ENCODE assay signal across 1 fruit fly cellular context in the genomic region with DNA sequence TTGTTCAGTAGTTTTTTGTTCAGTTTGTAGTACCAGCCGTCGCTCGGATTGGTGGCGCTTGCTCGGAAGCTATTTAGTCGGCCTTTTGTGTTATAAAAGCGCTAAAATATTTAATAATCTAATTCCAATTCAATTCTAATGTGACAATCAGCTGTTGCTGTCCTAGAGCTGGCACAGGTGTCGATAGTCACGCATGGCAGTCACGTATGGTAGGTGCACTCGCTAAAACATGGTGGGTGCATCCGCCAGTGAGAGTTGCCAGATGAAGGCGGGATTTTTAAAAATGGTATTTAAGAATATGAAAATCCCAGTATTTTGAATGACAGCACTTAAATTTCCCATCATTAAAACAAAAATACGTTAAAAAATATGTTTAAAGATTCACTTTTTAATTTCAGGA.
A peak's percentile ranks its signal among the peaks of the same experiment; 100 is the strongest.
TF ChIP-seq lines count a peak whose summit lies in the region.

TSS of gene tko (minus strand) at position 179 of the 400 bp plus-strand sequence.

TF ChIP-seq in whole organism, embryonic, 481 proteins besides CTCF, POLR2A, EP300 and RAD21 (continued from another document):
- TF ChIP-seq hth (optimal IDR thresholded peaks at IDR 0.05; lab: Kevin White, UChicago) (no peak), CG6765 (GFP tag; optimal IDR thresholded peaks at IDR 0.05; lab: Kevin White, UChicago) (no peak), ewg (GFP tag; optimal IDR thresholded peaks at IDR 0.05; lab: Kevin White, UChicago) (peak; percentile 53), Myb (GFP tag; optimal IDR thresholded peaks at IDR 0.05; lab: Kevin White, UChicago) (peak; percentile 91), sens (GFP tag; lab: Kevin White, UChicago) (peak; percentile 64), Dek (tag; optimal IDR thresholded peaks at IDR 0.05; lab: Kevin White, UChicago) (no peak), odd (GFP tag; optimal IDR thresholded peaks at IDR 0.05; lab: Kevin White, UChicago) (no peak), klu (GFP tag; IDR thresholded peaks at IDR 0.05; lab: Robert Waterston, UW) (no peak), nerfin-2 (GFP tag; IDR thresholded peaks at IDR 0.05; lab: Robert Waterston, UW; ENCODE audit: partially characterized antibody) (peak; percentile 89), CG31224 (GFP tag; IDR thresholded peaks at IDR 0.05; lab: Robert Waterston, UW) (no peak), HLH4C (GFP tag; IDR thresholded peaks at IDR 0.05; lab: Robert Waterston, UW; ENCODE audit: partially characterized antibody) (peak; percentile 87), CG7357 (GFP tag; IDR thresholded peaks at IDR 0.05; lab: Robert Waterston, UW) (no peak), ken (GFP tag; IDR thresholded peaks at IDR 0.05; lab: Robert Waterston, UW) (0 out of 3 replicates have a peak, but pooled peaks have one; percentile 11), fd102C (GFP tag; optimal IDR thresholded peaks at IDR 0.05; lab: Kevin White, UChicago) (no peak), Gug (GFP tag; IDR thresholded peaks at IDR 0.05; lab: Robert Waterston, UW) (no peak; the same call in 3 of the 4 replicates), Xbp1 (GFP tag; optimal IDR thresholded peaks at IDR 0.05; lab: Kevin White, UChicago) (peak; percentile 42), chm (GFP tag; IDR thresholded peaks at IDR 0.05; lab: Robert Waterston, UW) (no peak), CG10209 (GFP tag; optimal IDR thresholded peaks at IDR 0.05; lab: Kevin White, UChicago) (no peak), CG14667 (GFP tag; IDR thresholded peaks at IDR 0.05; lab: Robert Waterston, UW) (no peak), Jarid2 (GFP tag; optimal IDR thresholded peaks at IDR 0.05; lab: Kevin White, UChicago) (no peak), MBD-R2 (GFP tag; IDR thresholded peaks at IDR 0.05; lab: Robert Waterston, UW) (peak; percentile 93), sens-2 (GFP tag; IDR thresholded peaks at IDR 0.05; lab: Robert Waterston, UW) (no peak), dysf (GFP tag; IDR thresholded peaks at IDR 0.05; lab: Robert Waterston, UW) (no peak), B-H2 (GFP tag; optimal IDR thresholded peaks at IDR 0.05; lab: Kevin White, UChicago) (peak; percentile 51), CG8944 (GFP tag; optimal IDR thresholded peaks at IDR 0.05; lab: Kevin White, UChicago) (no peak), CG8359 (GFP tag; optimal IDR thresholded peaks at IDR 0.05; lab: Kevin White, UChicago; ENCODE audit: borderline replicate concordance) (no peak), Sox100B (GFP tag; optimal IDR thresholded peaks at IDR 0.05; lab: Kevin White, UChicago) (no peak), zfh2 (GFP tag; optimal IDR thresholded peaks at IDR 0.05; lab: Kevin White, UChicago) (peak; percentile 32), gfzf (GFP tag; optimal IDR thresholded peaks at IDR 0.05; lab: Kevin White, UChicago) (peak; percentile 58), CrebB (tag; optimal IDR thresholded peaks at IDR 0.05; lab: Kevin White, UChicago) (no peak), Dref (GFP tag; IDR thresholded peaks at IDR 0.05; lab: Robert Waterston, UW) (peak; percentile 67), abd-A (tag; optimal IDR thresholded peaks at IDR 0.05; lab: Kevin White, UChicago) (no peak), tap (tag; optimal IDR thresholded peaks at IDR 0.05; lab: Kevin White, UChicago) (no peak), Max (GFP tag; optimal IDR thresholded peaks at IDR 0.05; lab: Kevin White, UChicago) (peak; percentile 12), row (GFP tag; IDR thresholded peaks at IDR 0.05; lab: Robert Waterston, UW) (peak; percentile 40; the same call in 2 of the 3 replicates), wor (GFP tag; IDR thresholded peaks at IDR 0.05; lab: Robert Waterston, UW) (no peak), z (GFP tag; IDR thresholded peaks at IDR 0.05; lab: Robert Waterston, UW) (no peak), CG12071 (GFP tag; optimal IDR thresholded peaks at IDR 0.05; lab: Kevin White, UChicago) (no peak), CG17186 (GFP tag; optimal IDR thresholded peaks at IDR 0.05; lab: Kevin White, UChicago) (no peak), ham (GFP tag; IDR thresholded peaks at IDR 0.05; lab: Robert Waterston, UW) (no peak), eve (GFP tag; optimal IDR thresholded peaks at IDR 0.05; lab: Kevin White, UChicago) (no peak), chif (GFP tag; optimal IDR thresholded peaks at IDR 0.05; lab: Kevin White, UChicago) (no peak), HLH54F (GFP tag; optimal IDR thresholded peaks at IDR 0.05; lab: Kevin White, UChicago) (peak; percentile 25), B-H1 (GFP tag; IDR thresholded peaks at IDR 0.05; lab: Robert Waterston, UW) (no peak), CG4854 (GFP tag; optimal IDR thresholded peaks at IDR 0.05; lab: Kevin White, UChicago) (no peak), CHES-1-like (GFP tag; optimal IDR thresholded peaks at IDR 0.05; lab: Kevin White, UChicago) (peak; percentile 54), nmo (GFP tag; optimal IDR thresholded peaks at IDR 0.05; lab: Kevin White, UChicago) (peak; percentile 51), Hsf (GFP tag; optimal IDR thresholded peaks at IDR 0.05; lab: Kevin White, UChicago) (peak; percentile 8), CG9215 (GFP tag; IDR thresholded peaks at IDR 0.05; lab: Robert Waterston, UW) (no peak), HmgD (GFP tag; optimal IDR thresholded peaks at IDR 0.05; lab: Kevin White, UChicago) (peak; percentile 54), CG7271 (tag; optimal IDR thresholded peaks at IDR 0.05; lab: Kevin White, UChicago) (no peak), CG12391 (tag; optimal IDR thresholded peaks at IDR 0.05; lab: Kevin White, UChicago) (peak; percentile 28), fd3F (GFP tag; optimal IDR thresholded peaks at IDR 0.05; lab: Kevin White, UChicago) (no peak), gce (GFP tag; IDR thresholded peaks at IDR 0.05; lab: Robert Waterston, UW) (no peak), rib (GFP tag; IDR thresholded peaks at IDR 0.05; lab: Robert Waterston, UW) (no peak), Kr (GFP tag; optimal IDR thresholded peaks at IDR 0.05; lab: Kevin White, UChicago) (no peak), CG18619 (GFP tag; optimal IDR thresholded peaks at IDR 0.05; lab: Kevin White, UChicago) (no peak), CG31441 (GFP tag; IDR thresholded peaks at IDR 0.05; lab: Robert Waterston, UW) (no peak), CG6791 (GFP tag; IDR thresholded peaks at IDR 0.05; lab: Robert Waterston, UW; ENCODE audit: partially characterized antibody) (peak; percentile 96), MTF-1 (GFP tag; optimal IDR thresholded peaks at IDR 0.05; lab: Kevin White, UChicago; ENCODE audit: borderline replicate concordance) (no peak), NC2α (GFP tag; optimal IDR thresholded peaks at IDR 0.05; lab: Kevin White, UChicago) (no peak), CG10366 (GFP tag; IDR thresholded peaks at IDR 0.05; lab: Robert Waterston, UW) (no peak), jumu (GFP tag; optimal IDR thresholded peaks at IDR 0.05; lab: Kevin White, UChicago) (no peak), YL-1 (GFP tag; optimal IDR thresholded peaks at IDR 0.05; lab: Kevin White, UChicago) (peak; percentile 41), CG1602 (GFP tag; optimal IDR thresholded peaks at IDR 0.05; lab: Kevin White, UChicago) (peak; percentile 10), CG13894 (tag; optimal IDR thresholded peaks at IDR 0.05; lab: Kevin White, UChicago) (no peak)
